Fruit fly (Drosophila melanogaster): ENCODE data around the gene DIP-epsilon.

DIP-epsilon gene

DNA sequence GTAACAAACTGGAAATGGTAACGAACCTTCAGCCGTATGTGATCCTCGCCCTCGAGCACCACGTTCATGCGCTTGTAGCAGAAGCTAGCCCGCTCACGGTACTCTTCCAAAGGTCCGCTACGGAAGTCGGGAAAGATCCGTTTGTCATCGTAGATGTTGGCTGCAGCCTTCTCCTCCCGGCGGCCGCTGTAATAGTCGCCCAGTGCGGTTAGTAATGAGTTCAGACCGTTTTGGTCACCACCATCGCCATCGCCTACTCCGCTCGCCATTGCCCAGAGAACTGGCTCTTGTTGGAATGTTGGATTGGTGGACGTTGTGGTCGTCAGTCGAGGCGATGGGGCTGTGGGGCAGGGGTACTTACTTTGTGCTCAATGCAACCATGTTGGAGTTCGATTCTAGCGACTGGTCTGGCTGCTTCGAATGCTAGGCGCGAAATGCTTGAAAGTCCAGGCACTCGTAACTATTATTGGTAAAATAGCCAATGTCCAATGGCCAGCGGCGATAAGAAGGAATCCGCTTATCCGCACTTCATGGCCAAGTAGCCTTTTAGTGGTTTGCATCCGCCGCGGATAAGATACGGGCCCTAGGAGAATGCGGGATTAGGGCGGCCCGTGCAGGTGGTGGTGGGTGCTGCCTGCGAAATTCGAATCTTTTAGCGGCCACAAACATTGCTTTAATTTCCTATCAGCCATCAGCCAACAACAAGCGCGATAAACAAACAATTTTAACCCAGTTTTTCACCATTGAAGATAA lies 36.6 kb upstream of the DIP-epsilon start (continued):
- TF ChIP-seq Kr (GFP tag; optimal IDR thresholded peaks at IDR 0.05) (no peak), stwl (tag; optimal IDR thresholded peaks at IDR 0.05) (no peak), nerfin-2 (GFP tag; IDR thresholded peaks at IDR 0.05; ENCODE audit: partially characterized antibody) (no peak), CG4404 (GFP tag; IDR thresholded peaks at IDR 0.05) (no peak), CG34376 (GFP tag; optimal IDR thresholded peaks at IDR 0.05) (peak; percentile 75), klu (GFP tag; IDR thresholded peaks at IDR 0.05) (no peak), CG13287 (GFP tag; IDR thresholded peaks at IDR 0.05; ENCODE audit: partially characterized antibody) (peak; percentile 14; the same call in 1 of the 2 replicates), dmrt11E (tag; optimal IDR thresholded peaks at IDR 0.05) (no peak), HmgZ (tag; optimal IDR thresholded peaks at IDR 0.05) (no peak), CG11247 (GFP tag; IDR thresholded peaks at IDR 0.05) (no peak), CG42726 (GFP tag; IDR thresholded peaks at IDR 0.05; ENCODE audit: partially characterized antibody) (no peak), CG10543 (GFP tag; optimal IDR thresholded peaks at IDR 0.05) (peak; percentile 45), NFAT (GFP tag; IDR thresholded peaks at IDR 0.05) (no peak), org-1 (GFP tag; optimal IDR thresholded peaks at IDR 0.05) (no peak), CG10565 (GFP tag; optimal IDR thresholded peaks at IDR 0.05) (no peak), E2f1 (GFP tag; IDR thresholded peaks at IDR 0.05) (no peak), CG18011 (GFP tag; optimal IDR thresholded peaks at IDR 0.05) (no peak), Bdp1 (GFP tag; optimal IDR thresholded peaks at IDR 0.05) (no peak), Hsf (GFP tag; optimal IDR thresholded peaks at IDR 0.05) (no peak), CG12219 (GFP tag; optimal IDR thresholded peaks at IDR 0.05) (no peak), tup (GFP tag; optimal IDR thresholded peaks at IDR 0.05) (no peak), CG1792 (GFP tag; optimal IDR thresholded peaks at IDR 0.05) (no peak), Ada2b (GFP tag; IDR thresholded peaks at IDR 0.05) (no peak), dimm (GFP tag; IDR thresholded peaks at IDR 0.05) (no peak), ERR (GFP tag; optimal IDR thresholded peaks at IDR 0.05) (no peak), Side (GFP tag; optimal IDR thresholded peaks at IDR 0.05) (no peak), hbn (GFP tag; IDR thresholded peaks at IDR 0.05; ENCODE audit: partially characterized antibody) (no peak), CG14965 (GFP tag; optimal IDR thresholded peaks at IDR 0.05; ENCODE audit: borderline replicate concordance) (no peak), CG2712 (tag; optimal IDR thresholded peaks at IDR 0.05) (no peak), MESR4 (GFP tag; optimal IDR thresholded peaks at IDR 0.05) (peak; percentile 14), Max (GFP tag; optimal IDR thresholded peaks at IDR 0.05) (no peak), Hey (tag; optimal IDR thresholded peaks at IDR 0.05) (peak; percentile 84), sens (GFP tag) (no peak), CG6689 (GFP tag; IDR thresholded peaks at IDR 0.05) (no peak), CG11085 (GFP tag; IDR thresholded peaks at IDR 0.05) (no peak), cad (GFP tag; optimal IDR thresholded peaks at IDR 0.05) (no peak), HHEX (GFP tag; optimal IDR thresholded peaks at IDR 0.05) (no peak), CkIIα-i1 (GFP tag; IDR thresholded peaks at IDR 0.05) (no peak), CG13624 (GFP tag; optimal IDR thresholded peaks at IDR 0.05) (no peak), slou (GFP tag; optimal IDR thresholded peaks at IDR 0.05) (no peak), gt (GFP tag; IDR thresholded peaks at IDR 0.05) (no peak), exex (tag; optimal IDR thresholded peaks at IDR 0.05) (peak; percentile 85), CG11504 (tag; optimal IDR thresholded peaks at IDR 0.05) (no peak), CG5180 (GFP tag; optimal IDR thresholded peaks at IDR 0.05) (peak; percentile 99), CG10366 (GFP tag; IDR thresholded peaks at IDR 0.05) (no peak), CHES-1-like (GFP tag; optimal IDR thresholded peaks at IDR 0.05) (no peak), emc (GFP tag; optimal IDR thresholded peaks at IDR 0.05) (no peak), CG31365 (tag; optimal IDR thresholded peaks at IDR 0.05) (no peak), CG17186 (GFP tag; optimal IDR thresholded peaks at IDR 0.05) (no peak), CG17829 (tag; optimal IDR thresholded peaks at IDR 0.05) (no peak)
